Fruit fly (Drosophila melanogaster): ENCODE measurements around the gene CG3558.

dm6 chr2L:2999609-3000008 is 6.9 kb downstream of the CG3558 start:
- no peak for TF ChIP-seq CG8478 (optimal IDR thresholded peaks at IDR 0.05)
- no peak for TF ChIP-seq psq (optimal IDR thresholded peaks at IDR 0.05)
- TF ChIP-seq pan (optimal IDR thresholded peaks at IDR 0.05) = no peak
- no peak for TF ChIP-seq Dll (optimal IDR thresholded peaks at IDR 0.05)
- TF ChIP-seq usp (GFP tag; optimal IDR thresholded peaks at IDR 0.05) = no peak

All from whole organism.